Worm (Caenorhabditis elegans) whole organism, midembryonic: ENCODE measurements around the gene egl-8.

Experiments
- T22C8.4 ChIP-seq: fragments of 200-800 bp; sonication (Bioruptor generic); IDR thresholded peaks from 2 replicates; pipeline ENCODE4 v1.3.6; 2022; ENCODE audit warnings: missing genetic modification characterization, missing compliant biosample characterization
- cog-1 ChIP-seq: sonication (generic microtip); optimal IDR thresholded peaks from 2 replicates; lab custom pipeline; 2016; ENCODE audit warnings: missing genetic modification characterization, missing compliant biosample characterization
- flt-1 ChIP-seq: fragments of 200-800 bp; sonication (Bioruptor generic); IDR thresholded peaks from 2 replicates; pipeline ENCODE4 v1.3.6; 2022; ENCODE audit warnings: missing genetic modification characterization, missing compliant biosample characterization
- klf-2 ChIP-seq: fragments of 200-800 bp; sonication (Bioruptor generic); conservative IDR thresholded peaks from 2 replicates; pipeline ENCODE4 v1.3.6; 2022; ENCODE audit warnings: missing genetic modification reagents, missing genetic modification characterization, missing compliant biosample characterization
- med-1 ChIP-seq: sonication (generic microtip); optimal IDR thresholded peaks from 2 replicates; lab custom pipeline; 2017; ENCODE audit warnings: missing genetic modification characterization, mild to moderate bottlenecking, missing compliant biosample characterization, antibody characterized with exemption, missing genetic modification reagents; ENCODE audit not compliant: insufficient read depth
- ref-1 ChIP-seq: fragments of 200-800 bp; sonication (Bioruptor generic); conservative IDR thresholded peaks from 2 replicates; pipeline ENCODE4 v1.3.6; 2022; ENCODE audit warnings: missing genetic modification reagents, missing genetic modification characterization, missing compliant biosample characterization
- tab-1 ChIP-seq: fragments of 200-800 bp; sonication (Bioruptor generic); IDR thresholded peaks from 2 replicates; pipeline ENCODE4 v1.3.6; 2022; ENCODE audit warnings: missing genetic modification characterization, missing compliant biosample characterization
- ztf-23 ChIP-seq: fragments of 200-800 bp; sonication (Bioruptor generic); IDR thresholded peaks from 2 replicates; pipeline ENCODE4 v1.3.6; 2022; ENCODE audit warnings: missing genetic modification reagents, missing genetic modification characterization, missing compliant biosample characterization
- ztf-29 ChIP-seq: fragments of 200-800 bp; sonication (Bioruptor generic); IDR thresholded peaks from 2 replicates; pipeline ENCODE4 v1.3.6; 2022; ENCODE audit warnings: missing genetic modification reagents, missing genetic modification characterization, missing compliant biosample characterization

Gene egl-8

DNA sequence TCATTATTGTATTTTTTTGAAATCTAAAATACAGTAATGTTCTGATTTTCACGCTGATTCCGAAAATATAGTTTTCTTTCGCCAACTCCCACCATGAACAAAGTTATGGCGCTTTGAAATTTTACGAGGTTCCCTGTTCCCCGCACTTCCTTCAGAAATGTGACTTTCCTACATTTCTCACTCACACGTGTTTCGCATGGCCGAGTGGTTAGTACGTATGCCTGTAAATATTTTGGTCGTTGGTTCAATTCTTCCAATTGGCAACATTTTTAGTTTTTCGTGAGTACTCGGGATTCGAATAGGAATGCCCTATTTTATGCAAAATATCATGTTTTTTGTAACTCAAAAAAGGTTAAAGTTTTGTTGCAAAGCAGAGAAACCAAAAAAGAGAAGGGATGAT is 32.7 kb downstream of the egl-8 start:
- TF ChIP-seq flt-1 (peak; percentile 90), med-1 (GFP tag; lab: Kevin White, UChicago) (peak; percentile 57), ztf-23 (peak; percentile 90), tab-1 (GFP tag; lab: Robert Waterston, UW) (peak; percentile 88), ref-1 (GFP tag; lab: Robert Waterston, UW) (peak; percentile 72), cog-1 (tag; lab: Kevin White, UChicago) (no peak), klf-2 (peak; percentile 85), ztf-29 (GFP tag; lab: Robert Waterston, UW) (peak; percentile 81), T22C8.4 (GFP tag; lab: Robert Waterston, UW) (peak; percentile 85)

DNA sequence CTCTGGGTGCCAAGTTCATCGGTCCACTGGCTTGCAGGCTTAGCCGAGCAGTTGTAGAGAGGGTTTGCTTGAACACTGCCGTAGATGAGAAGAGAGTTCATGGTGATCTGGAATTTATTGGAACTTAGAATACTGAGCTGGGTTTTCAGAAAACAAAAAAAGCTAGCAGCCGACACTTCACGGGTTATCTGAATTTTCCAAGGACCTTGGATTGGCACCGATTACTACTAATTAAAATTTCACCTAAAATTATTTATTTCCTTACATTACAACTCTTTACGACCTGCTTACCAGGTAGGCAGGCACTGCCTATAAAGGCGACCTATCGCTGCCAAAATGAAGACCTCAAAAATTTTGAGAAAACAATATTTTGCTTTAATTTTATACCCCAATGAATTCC is 35.3 kb downstream of the egl-8 start, which contains the start of gene srt-52:
Gene srt-52 (minus strand): TSS at position 101 of the 400 bp plus-strand sequence.
- no peak for TF ChIP-seq flt-1

DNA sequence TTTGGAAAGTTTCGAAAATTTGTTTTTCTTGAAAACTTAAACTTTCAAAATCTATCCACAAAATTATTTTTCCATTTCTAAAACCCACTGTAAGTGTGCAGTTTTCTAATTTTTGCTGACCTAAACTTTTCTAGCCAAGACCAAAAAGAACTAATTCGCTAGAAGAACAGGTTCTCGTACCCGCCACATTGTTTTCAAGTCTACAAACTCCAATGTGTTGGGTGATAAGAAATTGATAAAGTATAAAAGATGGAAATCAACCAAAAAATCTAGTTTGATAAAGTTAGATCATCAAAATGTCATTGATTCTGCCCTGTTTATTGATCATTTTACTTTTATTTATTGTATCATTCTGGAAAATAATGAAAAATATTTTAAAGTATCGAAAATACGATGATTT is 38.4 kb downstream of the egl-8 start, which contains the start of gene cyp-29A3:
Gene cyp-29A3 (plus strand): TSS at position 269 of the 400 bp plus-strand sequence.
- no peak for TF ChIP-seq ref-1 (GFP tag; lab: Robert Waterston, UW)
- TF ChIP-seq T22C8.4 (GFP tag; lab: Robert Waterston, UW) = no peak
- TF ChIP-seq ztf-23 = no peak
- TF ChIP-seq med-1 (GFP tag; lab: Kevin White, UChicago) = no peak
- no peak for TF ChIP-seq flt-1
- no peak for TF ChIP-seq tab-1 (GFP tag; lab: Robert Waterston, UW)
- no peak for TF ChIP-seq klf-2
- TF ChIP-seq cog-1 (tag; lab: Kevin White, UChicago) = no peak
- no peak for TF ChIP-seq ztf-29 (GFP tag; lab: Robert Waterston, UW)

DNA sequence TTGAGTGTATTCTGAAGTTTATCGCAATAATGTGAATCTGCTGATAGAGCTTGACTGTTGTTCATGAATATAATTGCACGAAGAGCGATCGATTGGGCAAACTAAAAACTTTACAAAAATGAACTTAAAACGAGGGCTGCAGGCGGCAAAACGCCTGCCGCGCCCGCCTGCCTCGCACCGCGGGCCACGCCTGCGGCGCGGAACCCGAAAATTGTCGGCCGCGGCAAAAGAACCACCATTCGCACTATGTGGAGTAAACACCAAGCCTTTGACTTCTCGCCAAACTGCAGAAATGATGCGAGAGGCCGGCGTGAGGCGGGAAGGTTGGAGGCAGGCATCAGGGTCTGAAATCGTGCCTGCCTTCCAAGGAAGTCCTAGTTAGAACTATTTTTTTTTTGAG is 43.3 kb downstream of the egl-8 start:
- TF ChIP-seq ztf-29 (GFP tag; lab: Robert Waterston, UW) = no peak
- TF ChIP-seq klf-2 = no peak
- no peak for TF ChIP-seq ref-1 (GFP tag; lab: Robert Waterston, UW)
- TF ChIP-seq ztf-23 = no peak
- no peak for TF ChIP-seq flt-1
- TF ChIP-seq tab-1 (GFP tag; lab: Robert Waterston, UW) = no peak
- TF ChIP-seq cog-1 (tag; lab: Kevin White, UChicago) = no peak
- TF ChIP-seq T22C8.4 (GFP tag; lab: Robert Waterston, UW) = no peak
- TF ChIP-seq med-1 (GFP tag; lab: Kevin White, UChicago) = no peak

DNA sequence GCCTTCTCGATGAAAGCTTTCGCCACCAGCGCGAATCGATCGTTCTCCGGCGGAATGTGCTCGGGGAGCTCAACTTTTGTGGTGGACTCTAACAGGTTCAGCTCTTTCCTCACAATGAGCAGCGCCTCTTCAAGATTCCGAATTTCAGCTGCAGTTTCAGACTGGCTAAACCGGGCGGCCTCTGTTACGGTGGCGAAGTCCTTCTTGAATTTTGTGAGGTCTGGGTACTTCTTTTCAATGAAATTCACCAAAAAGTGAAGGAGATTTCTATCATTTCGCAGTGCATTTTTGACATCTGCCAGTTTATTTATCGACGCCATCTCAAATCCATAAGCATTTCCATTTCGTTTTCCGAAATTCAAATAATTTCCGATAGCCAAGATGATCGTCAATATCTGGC is 45.9 kb downstream of the egl-8 start:
- TF ChIP-seq ztf-23 = no peak
- no peak for TF ChIP-seq klf-2

DNA sequence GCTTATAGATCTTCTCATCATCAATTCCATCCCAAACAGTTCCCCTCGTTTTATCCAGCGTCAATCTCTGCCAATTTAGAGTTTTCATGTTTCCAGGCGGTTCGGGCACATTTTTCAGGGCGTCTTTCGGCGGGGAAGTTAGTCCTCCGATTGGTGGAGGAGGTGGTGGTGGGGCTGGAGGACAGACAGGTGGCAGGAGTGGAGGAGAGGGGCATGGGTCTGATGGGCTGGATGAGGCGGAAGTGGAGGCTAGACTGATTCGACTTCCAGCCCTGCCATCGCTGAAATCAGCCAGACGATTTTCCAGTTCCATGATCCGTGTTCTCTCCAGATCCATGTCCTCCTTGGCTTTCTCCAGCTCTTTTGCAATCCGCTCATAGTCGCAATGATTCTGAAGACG is 47.5 kb downstream of the egl-8 start:
- TF ChIP-seq tab-1 (GFP tag; lab: Robert Waterston, UW) (no peak), ref-1 (GFP tag; lab: Robert Waterston, UW) (no peak), ztf-23 (no peak), klf-2 (no peak), T22C8.4 (GFP tag; lab: Robert Waterston, UW) (no peak), med-1 (GFP tag; lab: Kevin White, UChicago) (no peak), cog-1 (tag; lab: Kevin White, UChicago) (no peak), ztf-29 (GFP tag; lab: Robert Waterston, UW) (no peak), flt-1 (no peak)

DNA sequence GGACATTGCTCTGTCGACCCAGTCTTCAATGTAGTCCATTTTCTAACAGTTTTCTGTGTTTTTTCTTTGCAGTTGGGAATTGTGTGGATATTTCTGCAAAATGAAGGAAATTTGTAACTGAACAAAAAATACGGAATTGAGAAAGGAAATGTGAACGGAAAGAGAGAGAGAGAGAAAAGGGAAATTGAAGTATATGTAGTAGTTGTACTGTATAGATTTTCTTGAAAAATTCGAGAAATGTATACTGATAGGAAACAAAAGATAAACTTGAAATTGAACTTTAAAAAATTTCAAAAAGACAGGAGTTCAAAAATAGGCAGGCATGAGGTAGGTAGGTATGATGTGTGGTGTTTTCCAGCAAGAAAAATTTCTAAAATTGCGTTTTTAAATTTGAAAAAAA is 63.1 kb downstream of the egl-8 start, which contains the start of gene daam-1:
Gene daam-1 (minus strand): TSS at position 101 of the 400 bp plus-strand sequence.
- no peak for TF ChIP-seq klf-2
- no peak for TF ChIP-seq T22C8.4 (GFP tag; lab: Robert Waterston, UW)
- TF ChIP-seq ztf-23 = no peak
- no peak for TF ChIP-seq ztf-29 (GFP tag; lab: Robert Waterston, UW)
- TF ChIP-seq flt-1 = no peak
- TF ChIP-seq med-1 (GFP tag; lab: Kevin White, UChicago) = no peak
- no peak for TF ChIP-seq ref-1 (GFP tag; lab: Robert Waterston, UW)
- no peak for TF ChIP-seq tab-1 (GFP tag; lab: Robert Waterston, UW)
